Worm (Caenorhabditis elegans): ENCODE data around the gene clc-19.
A peak's percentile ranks its signal among the peaks of the same experiment; 100 is the strongest.

Gene clc-19

ce11 chrIII:861819-862356 is 11.5 kb downstream of the clc-19 start, which contains the start of gene arx-4:
arx-4 (plus strand) TSS chrIII:862306.
- no peak for TF ChIP-seq gmeb-2 (tag; optimal IDR thresholded peaks at IDR 0.05)
- TF ChIP-seq unc-42 (tag; optimal IDR thresholded peaks at IDR 0.05) = peak; percentile 95
- peak; percentile 28 for TF ChIP-seq ceh-31 (tag; optimal IDR thresholded peaks at IDR 0.05)

ce11 chrIII:859898-860297 is 13.5 kb downstream of the clc-19 start, which contains the start of gene exos-4.2:
exos-4.2 (plus strand) TSS chrIII:860198.
- no peak for TF ChIP-seq tbx-7 (tag; optimal IDR thresholded peaks at IDR 0.05)
- no peak for TF ChIP-seq che-1 (tag; optimal IDR thresholded peaks at IDR 0.05)
- no peak for TF ChIP-seq sox-2 (GFP tag; IDR thresholded peaks at IDR 0.05)
- no peak for TF ChIP-seq T23F11.4 (GFP tag; optimal IDR thresholded peaks at IDR 0.05)
- no peak for TF ChIP-seq ceh-6 (GFP tag; optimal IDR thresholded peaks at IDR 0.05)

ce11 chrIII:856908-857307 is 16.5 kb downstream of the clc-19 start:
- TF ChIP-seq lim-6 (tag; optimal IDR thresholded peaks at IDR 0.05) (no peak), ceh-6 (GFP tag; optimal IDR thresholded peaks at IDR 0.05) (no peak), fkh-6 (tag; optimal IDR thresholded peaks at IDR 0.05) (no peak), ceh-14 (tag; optimal IDR thresholded peaks at IDR 0.05) (no peak), ceh-31 (tag; optimal IDR thresholded peaks at IDR 0.05) (no peak), K09A11.1 (tag; optimal IDR thresholded peaks at IDR 0.05; ENCODE audit: insufficient read depth) (no peak), ceh-18 (tag; optimal IDR thresholded peaks at IDR 0.05) (no peak), ceh-24 (tag; optimal IDR thresholded peaks at IDR 0.05) (no peak), pros-1 (tag; optimal IDR thresholded peaks at IDR 0.05) (no peak), elt-2 (tag; optimal IDR thresholded peaks at IDR 0.05) (no peak)

ce11 chrIII:856260-856659 is 17.1 kb downstream of the clc-19 start, which contains the start of gene K02F3.12:
K02F3.12 (plus strand) TSS chrIII:856560.
- TF ChIP-seq tbx-2 (tag; optimal IDR thresholded peaks at IDR 0.05) (no peak), rnt-1 (tag; optimal IDR thresholded peaks at IDR 0.05) (no peak)

- TF ChIP-seq K09A11.1 (tag; optimal IDR thresholded peaks at IDR 0.05; ENCODE audit: insufficient read depth) = no peak
- TF ChIP-seq ceh-48 (tag; optimal IDR thresholded peaks at IDR 0.05) = no peak
- no peak for TF ChIP-seq lim-6 (tag; optimal IDR thresholded peaks at IDR 0.05)
- no peak for TF ChIP-seq K02D7.2 (tag; optimal IDR thresholded peaks at IDR 0.05)
- no peak for TF ChIP-seq pha-4 (tag; optimal IDR thresholded peaks at IDR 0.05)
- TF ChIP-seq dmd-4 (tag; optimal IDR thresholded peaks at IDR 0.05; ENCODE audit: borderline replicate concordance) = no peak
- no peak for TF ChIP-seq ceh-18 (tag; optimal IDR thresholded peaks at IDR 0.05)
Observed at ce11 chrIII:853859-854359, 19.5 kb downstream of the clc-19 start, which contains the start of the genes rnp-5 and tag-51. rnp-5 (minus strand) TSS chrIII:853909. tag-51 (plus strand) TSS chrIII:854221.

ce11 chrIII:853414-853813 is 20.0 kb downstream of the clc-19 start:
- TF ChIP-seq ceh-19 (GFP tag; optimal IDR thresholded peaks at IDR 0.05) (no peak), dve-1 (tag; optimal IDR thresholded peaks at IDR 0.05) (no peak), pros-1 (tag; optimal IDR thresholded peaks at IDR 0.05) (no peak), elt-4 (tag; optimal IDR thresholded peaks at IDR 0.05) (peak; percentile 66), hlh-30 (tag; optimal IDR thresholded peaks at IDR 0.05; ENCODE audit: insufficient read depth) (no peak), C08G9.2 (tag; optimal IDR thresholded peaks at IDR 0.05) (peak; percentile 8), pax-1 (tag; optimal IDR thresholded peaks at IDR 0.05) (no peak), tbx-2 (tag; optimal IDR thresholded peaks at IDR 0.05) (no peak), sox-4 (tag; optimal IDR thresholded peaks at IDR 0.05) (no peak), nhr-232 (tag; optimal IDR thresholded peaks at IDR 0.05) (no peak)
